Worm (Caenorhabditis elegans) whole organism, young adult: ENCODE measurements around the gene Y59A8B.12.

Source experiments
- F22D6.2 ChIP-seq: sonication (generic microtip); optimal IDR thresholded peaks from 2 replicates; lab custom pipeline; 2016; ENCODE audit warnings: mild to moderate bottlenecking, missing genetic modification characterization, missing compliant biosample characterization
- F37B4.10 ChIP-seq: fragments of 200-800 bp; sonication (Bioruptor generic); IDR thresholded peaks from 2 replicates; pipeline ENCODE4 v1.3.6; 2022; ENCODE audit warnings: missing genetic modification characterization, missing compliant biosample characterization
- F39B2.1 ChIP-seq: fragments of 200-800 bp; sonication (Bioruptor generic); IDR thresholded peaks from 2 replicates; pipeline ENCODE4 v1.3.6; 2022; ENCODE audit warnings: missing genetic modification reagents, missing genetic modification characterization, missing compliant biosample characterization
- F49E8.2 ChIP-seq: sonication (generic microtip); optimal IDR thresholded peaks from 3 replicates; lab custom pipeline; 2017; ENCODE audit warnings: missing genetic modification characterization, mild to moderate bottlenecking, missing compliant biosample characterization, antibody characterized with exemption, moderate library complexity; ENCODE audit not compliant: insufficient read depth
- F55B11.4 ChIP-seq: sonication (generic microtip); optimal IDR thresholded peaks from 2 replicates; lab custom pipeline; 2016; ENCODE audit warnings: missing compliant biosample characterization, missing genetic modification characterization, borderline replicate concordance; ENCODE audit not compliant: insufficient read depth
- Y67H2A.10 ChIP-seq: fragments of 200-800 bp; sonication (Bioruptor generic); conservative IDR thresholded peaks from 2 replicates; pipeline ENCODE4 v1.3.6; 2022; ENCODE audit warnings: missing genetic modification reagents, missing genetic modification characterization, missing compliant biosample characterization
- Y79H2A.3 ChIP-seq: fragments of 200-800 bp; sonication (Bioruptor generic); conservative IDR thresholded peaks from 2 replicates; pipeline ENCODE4 v1.3.6; 2022; ENCODE audit warnings: missing genetic modification reagents, missing genetic modification characterization, missing compliant biosample characterization
- ZK185.1 ChIP-seq: sonication (generic microtip); optimal IDR thresholded peaks from 2 replicates; lab custom pipeline; 2016; ENCODE audit warnings: mild to moderate bottlenecking, missing genetic modification characterization, missing compliant biosample characterization; ENCODE audit not compliant: poor library complexity, severe bottlenecking
- attf-3 ChIP-seq: fragments of 200-800 bp; sonication (Bioruptor generic); conservative IDR thresholded peaks from 2 replicates; pipeline ENCODE4 v1.3.6; 2022; ENCODE audit warnings: missing genetic modification reagents, missing genetic modification characterization, missing compliant biosample characterization
- attf-5 ChIP-seq: fragments of 200-800 bp; sonication (Bioruptor generic); optimal IDR thresholded peaks from 2 replicates; lab custom pipeline; 2018; ENCODE audit warnings: mild to moderate bottlenecking, missing genetic modification characterization, missing compliant biosample characterization
- attf-6 ChIP-seq: fragments of 200-800 bp; sonication (Bioruptor generic); IDR thresholded peaks from 2 replicates; pipeline ENCODE4 v1.3.6; 2022; ENCODE audit warnings: missing genetic modification reagents, missing genetic modification characterization, missing compliant biosample characterization
- ccch-3 ChIP-seq: fragments of 200-800 bp; sonication (Bioruptor generic); optimal IDR thresholded peaks from 2 replicates; lab custom pipeline; 2018; ENCODE audit warnings: mild to moderate bottlenecking, missing genetic modification characterization, missing compliant biosample characterization
- ceh-100 ChIP-seq: fragments of 200-800 bp; sonication (Bioruptor generic); IDR thresholded peaks from 2 replicates; pipeline ENCODE4 v1.3.6; 2022; ENCODE audit warnings: missing genetic modification reagents, missing genetic modification characterization, missing compliant biosample characterization
- ceh-40 ChIP-seq: fragments of 200-800 bp; sonication (Bioruptor generic); IDR thresholded peaks from 2 replicates; pipeline ENCODE4 v1.3.6; 2022; ENCODE audit warnings: missing genetic modification characterization, missing compliant biosample characterization
- ceh-79 ChIP-seq: sonication (generic microtip); optimal IDR thresholded peaks from 2 replicates; lab custom pipeline; 2017; ENCODE audit warnings: mild to moderate bottlenecking, missing genetic modification characterization, missing compliant biosample characterization
- dpff-1 ChIP-seq: sonication (generic microtip); optimal IDR thresholded peaks from 2 replicates; lab custom pipeline; 2017; ENCODE audit warnings: mild to moderate bottlenecking, missing genetic modification characterization, missing compliant biosample characterization
- egl-44 ChIP-seq: fragments of 200-800 bp; sonication (Bioruptor generic); IDR thresholded peaks from 2 replicates; pipeline ENCODE4 v1.3.6; 2022; ENCODE audit warnings: missing genetic modification reagents, missing genetic modification characterization, missing compliant biosample characterization
- egrh-3 ChIP-seq: fragments of 200-800 bp; sonication (Bioruptor generic); IDR thresholded peaks from 2 replicates; pipeline ENCODE4 v1.3.6; 2022; ENCODE audit warnings: missing genetic modification reagents, missing genetic modification characterization, missing compliant biosample characterization
- ekl-4 ChIP-seq: fragments of 200-800 bp; sonication (Bioruptor generic); IDR thresholded peaks from 2 replicates; pipeline ENCODE4 v1.3.6; 2022; ENCODE audit warnings: missing genetic modification reagents, missing genetic modification characterization, missing compliant biosample characterization
- him-1 ChIP-seq: sonication (generic microtip); optimal IDR thresholded peaks from 2 replicates; lab custom pipeline; 2016; ENCODE audit warnings: missing genotype, missing genetic modification reagents, missing genetic modification characterization, missing compliant biosample characterization
- hlh-26 ChIP-seq: fragments of 200-800 bp; sonication (Bioruptor generic); conservative IDR thresholded peaks from 2 replicates; pipeline ENCODE4 v1.3.6; 2022; ENCODE audit warnings: missing genetic modification reagents, missing genetic modification characterization, missing compliant biosample characterization
- let-526 ChIP-seq: fragments of 200-800 bp; sonication (Bioruptor generic); IDR thresholded peaks from 2 replicates; pipeline ENCODE4 v1.3.6; 2022; ENCODE audit warnings: missing genetic modification reagents, missing genetic modification characterization, missing compliant biosample characterization
- lin-35 ChIP-seq, 3 experiments: fragments of 150-350 bp in 2 of 3; sonication (generic microtip) in 1 of 3; optimal IDR thresholded peaks; 2 replicates each; lab custom pipeline; 2014 to 2018; ENCODE audit warnings: missing biosample characterization in 3 of 3, missing genetic modification characterization in 3 of 3, missing genetic modification reagents in 3 of 3
- lin-40 ChIP-seq: sonication (generic microtip); optimal IDR thresholded peaks from 2 replicates; lab custom pipeline; 2016; ENCODE audit warnings: missing genetic modification characterization, mild to moderate bottlenecking, missing compliant biosample characterization, missing genotype, missing genetic modification reagents
- lin-54 ChIP-seq: fragments of 200-800 bp; sonication (Bioruptor generic); optimal IDR thresholded peaks from 2 replicates; lab custom pipeline; 2018; ENCODE audit warnings: mild to moderate bottlenecking, missing genetic modification characterization, missing compliant biosample characterization
- madf-10 ChIP-seq: sonication (generic microtip); optimal IDR thresholded peaks from 2 replicates; lab custom pipeline; 2016; ENCODE audit warnings: mild to moderate bottlenecking, missing genetic modification characterization, missing compliant biosample characterization
- mes-4 ChIP-seq: sonication (generic microtip); optimal IDR thresholded peaks from 2 replicates; lab custom pipeline; 2016; ENCODE audit warnings: missing genotype, missing genetic modification characterization, missing compliant biosample characterization
- nfya-2 ChIP-seq: fragments of 200-800 bp; sonication (Bioruptor generic); IDR thresholded peaks from 2 replicates; pipeline ENCODE4 v1.3.6; 2022; ENCODE audit warnings: missing genetic modification reagents, missing genetic modification characterization, missing compliant biosample characterization
- nhr-179 ChIP-seq: sonication (generic microtip); optimal IDR thresholded peaks from 2 replicates; lab custom pipeline; 2016; ENCODE audit warnings: mild to moderate bottlenecking, missing genetic modification characterization, missing compliant biosample characterization
- nhr-27 ChIP-seq: fragments of 200-800 bp; sonication (Bioruptor generic); optimal IDR thresholded peaks from 2 replicates; lab custom pipeline; 2018; ENCODE audit warnings: mild to moderate bottlenecking, missing genetic modification characterization, moderate library complexity, missing compliant biosample characterization
- nhr-80 ChIP-seq: sonication (generic microtip); optimal IDR thresholded peaks from 2 replicates; lab custom pipeline; 2016; ENCODE audit warnings: missing genetic modification characterization, missing compliant biosample characterization
- rcor-1 ChIP-seq: fragments of 200-800 bp; sonication (Bioruptor generic); IDR thresholded peaks from 2 replicates; pipeline ENCODE4 v1.3.6; 2022; ENCODE audit warnings: missing genetic modification reagents, missing genetic modification characterization, missing compliant biosample characterization
- rec-8 ChIP-seq, 2 experiments: sonication (generic microtip); optimal IDR thresholded peaks; 2 replicates each; lab custom pipeline; 2016; ENCODE audit warnings: mild to moderate bottlenecking in 2 of 2, missing genetic modification characterization in 2 of 2, missing genetic modification reagents in 2 of 2, missing genotype in 2 of 2, missing biosample characterization in 1 of 2, missing compliant biosample characterization in 1 of 2, moderate library complexity in 1 of 2
- sdz-38 ChIP-seq: sonication (generic microtip); optimal IDR thresholded peaks from 2 replicates; lab custom pipeline; 2016; ENCODE audit warnings: missing genotype, missing genetic modification characterization, missing compliant biosample characterization
- snpc-1.3 ChIP-seq: sonication (generic microtip); optimal IDR thresholded peaks from 2 replicates; lab custom pipeline; 2017; ENCODE audit warnings: missing genetic modification characterization, mild to moderate bottlenecking, missing compliant biosample characterization, antibody characterized with exemption, moderate library complexity, missing genotype, missing genetic modification reagents; ENCODE audit not compliant: insufficient read depth
- snpc-4 ChIP-seq, 5 experiments: fragments of 150-350 bp in 1 of 5; sonication (generic microtip) in 4 of 5; optimal IDR thresholded peaks; 2 replicates each; lab custom pipeline; 2014 to 2018; ENCODE audit warnings: missing genetic modification characterization in 5 of 5, missing biosample characterization in 3 of 5, antibody characterized with exemption in 2 of 5, mild to moderate bottlenecking in 2 of 5, missing compliant biosample characterization in 2 of 5, missing genotype in 2 of 5, moderate library complexity in 2 of 5, missing genetic modification reagents in 1 of 5
- tlf-1 ChIP-seq: fragments of 200-800 bp; sonication (Bioruptor generic); optimal IDR thresholded peaks from 2 replicates; lab custom pipeline; 2018; ENCODE audit warnings: mild to moderate bottlenecking, missing genetic modification characterization, missing compliant biosample characterization
- unc-130 ChIP-seq: sonication (generic microtip); optimal IDR thresholded peaks from 2 replicates; lab custom pipeline; 2016; ENCODE audit warnings: missing genetic modification reagents, missing genetic modification characterization, missing compliant biosample characterization
- unc-62 ChIP-seq: fragments of 150-350 bp; optimal IDR thresholded peaks from 2 replicates; lab custom pipeline; 2014; ENCODE audit warnings: missing biosample characterization, missing genetic modification reagents, missing genetic modification characterization
- xnd-1 ChIP-seq: sonication (generic microtip); optimal IDR thresholded peaks from 2 replicates; lab custom pipeline; 2016; ENCODE audit warnings: missing genotype, missing genetic modification reagents, missing genetic modification characterization, missing compliant biosample characterization
- ztf-18 ChIP-seq: sonication (generic microtip); optimal IDR thresholded peaks from 2 replicates; lab custom pipeline; 2016; ENCODE audit warnings: missing genotype, mild to moderate bottlenecking, missing genetic modification characterization, missing compliant biosample characterization

Y59A8B.12 gene

DNA sequence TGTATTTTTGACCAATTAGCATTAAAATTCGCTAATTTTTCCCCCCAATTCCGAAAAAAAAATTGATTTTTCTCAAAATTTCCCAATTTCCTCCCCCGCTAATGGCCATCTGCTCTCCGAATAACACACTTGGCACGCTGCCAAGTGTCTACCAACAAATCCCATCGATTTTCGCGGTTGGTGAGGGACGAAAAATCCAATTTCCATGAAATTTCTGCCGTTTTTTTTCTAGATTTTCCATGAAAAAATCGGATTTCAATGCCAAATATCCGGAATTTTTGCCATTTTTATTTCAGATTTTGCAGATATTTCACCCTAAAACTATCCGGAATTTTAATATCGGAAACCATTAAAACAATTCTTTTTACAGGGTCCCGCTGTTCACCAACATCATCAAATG is 23.4 kb upstream of the Y59A8B.12 start:
- TF ChIP-seq let-526 (GFP tag; lab: Robert Waterston, UW) (no peak), nhr-27 (tag; lab: Kevin White, UChicago) (no peak), hlh-26 (GFP tag; lab: Robert Waterston, UW) (no peak), snpc-1.3 (no peak), rcor-1 (GFP tag; lab: Robert Waterston, UW) (no peak), madf-10 (tag; lab: Kevin White, UChicago) (no peak)

DNA sequence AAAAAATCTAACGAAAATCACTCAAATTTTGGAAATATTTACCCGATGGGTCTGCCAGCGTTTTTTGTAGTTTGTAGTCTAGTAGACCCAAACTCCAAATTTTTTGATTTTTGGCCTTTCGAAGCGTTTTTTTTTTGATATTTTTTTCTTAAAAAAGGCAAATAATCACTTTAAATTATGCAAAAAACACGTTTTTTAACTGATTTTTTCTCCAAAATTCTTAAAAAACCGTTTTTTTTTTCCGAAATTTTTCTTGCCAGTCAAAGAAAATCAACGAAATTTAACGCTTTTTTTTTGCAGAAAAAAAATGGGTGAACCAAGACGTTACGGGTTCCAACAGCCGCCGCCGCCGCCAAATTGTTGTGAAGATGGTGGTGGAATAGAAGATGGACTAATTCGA is 21.9 kb upstream of the Y59A8B.12 start, which contains the start of gene Y37H2A.1:
Gene Y37H2A.1, plus strand, starts transcription at position 301 of the 400 bp plus-strand sequence.
- TF ChIP-seq dpff-1 (no peak), nhr-80 (tag; lab: Kevin White, UChicago) (no peak), egl-44 (GFP tag; lab: Robert Waterston, UW) (no peak), sdz-38 (no peak), ccch-3 (GFP tag; lab: Kevin White, UChicago) (no peak), mes-4 (tag; lab: Kevin White, UChicago) (no peak), attf-6 (GFP tag; lab: Robert Waterston, UW) (no peak), attf-3 (GFP tag; lab: Robert Waterston, UW) (no peak), tlf-1 (GFP tag; lab: Kevin White, UChicago) (no peak), ceh-79 (no peak), nhr-179 (tag; lab: Kevin White, UChicago) (no peak), F49E8.2 (tag; lab: Kevin White, UChicago) (no peak), unc-62 (GFP tag; lab: Kevin White, UChicago) (no peak), nhr-27 (tag; lab: Kevin White, UChicago) (no peak), F55B11.4 (no peak), xnd-1 (tag; lab: Kevin White, UChicago) (no peak), ceh-40 (GFP tag; lab: Robert Waterston, UW) (no peak)

DNA sequence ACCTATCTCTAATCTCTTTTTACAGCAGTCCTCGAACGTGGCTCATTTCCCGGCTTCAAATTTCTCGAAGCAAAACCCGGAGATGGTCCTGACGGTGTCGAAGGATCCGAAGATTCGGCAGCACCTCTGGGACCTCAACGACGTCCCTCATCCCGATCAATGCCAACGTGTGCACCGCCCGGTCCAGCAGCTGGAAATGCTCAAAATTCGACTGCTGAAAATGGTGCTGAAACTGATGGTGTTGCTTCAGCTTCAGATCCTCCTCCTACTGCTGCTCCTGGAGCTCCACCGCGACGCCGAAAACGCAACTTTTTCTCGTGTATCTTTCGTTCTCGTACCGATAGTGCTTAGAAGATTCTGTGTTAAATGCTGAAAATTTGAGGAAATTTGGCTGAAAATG is 20.0 kb upstream of the Y59A8B.12 start:
- TF ChIP-seq nfya-2 (GFP tag; lab: Robert Waterston, UW) (no peak), ztf-18 (tag; lab: Kevin White, UChicago) (no peak), ccch-3 (GFP tag; lab: Kevin White, UChicago) (no peak), ceh-100 (GFP tag; lab: Robert Waterston, UW) (no peak), egrh-3 (0 out of 2 replicates have a peak, but pooled peaks have one; percentile 9), Y79H2A.3 (no peak)
- TF ChIP-seq, all 124 proteins: peak for 1

DNA sequence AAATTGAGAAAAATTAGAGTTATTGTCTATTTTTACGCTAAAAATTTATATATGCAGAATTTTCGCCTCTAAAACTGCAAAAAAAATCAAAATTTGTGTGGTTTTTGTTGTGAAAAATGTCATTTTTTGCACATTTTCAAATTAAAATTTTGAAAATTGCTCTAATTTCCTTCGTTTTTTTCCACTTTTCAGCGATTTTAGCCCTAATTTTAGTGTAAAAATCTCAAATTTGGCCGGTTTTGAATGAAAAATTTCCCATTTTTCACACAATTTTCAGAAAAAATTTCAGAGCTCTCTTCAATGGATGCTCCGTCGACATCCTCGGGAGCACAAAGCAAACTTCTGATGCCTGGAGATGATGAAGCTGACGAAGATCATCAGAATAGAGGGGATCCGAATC is 12.4 kb upstream of the Y59A8B.12 start, which contains the start of gene par-4:
Gene par-4, plus strand, starts transcription at position 301 of the 400 bp plus-strand sequence.
- TF ChIP-seq Y67H2A.10 (GFP tag; lab: Robert Waterston, UW) (no peak), attf-5 (no peak), lin-54 (GFP tag; lab: Kevin White, UChicago) (no peak), snpc-4 (GFP tag; optimal IDR thresholded peaks at IDR 0.05; lab: Kevin White, UChicago) (no peak), snpc-4 (tag; optimal IDR thresholded peaks at IDR 0.05; lab: Kevin White, UChicago) (no peak), rec-8 (tag; optimal IDR thresholded peaks at IDR 0.05; lab: Kevin White, UChicago) (no peak), him-1 (tag; lab: Kevin White, UChicago) (no peak), F37B4.10 (GFP tag; lab: Robert Waterston, UW) (no peak), unc-130 (no peak), F49E8.2 (tag; lab: Kevin White, UChicago) (no peak), F39B2.1 (GFP tag; lab: Robert Waterston, UW) (no peak), F22D6.2 (tag; lab: Kevin White, UChicago) (no peak), ZK185.1 (tag; lab: Kevin White, UChicago) (no peak), lin-40 (tag; lab: Kevin White, UChicago) (no peak), ekl-4 (GFP tag; lab: Robert Waterston, UW) (no peak), lin-35 (GFP tag; optimal IDR thresholded peaks at IDR 0.05; lab: Kevin White, UChicago) (no peak), nhr-179 (tag; lab: Kevin White, UChicago) (no peak)
